Worm (Caenorhabditis elegans) whole organism, L4 larva: Measurements from ENCODE around the gene T24C12.1.

Source experiments
- ama-1 ChIP-seq: fragments of 150-350 bp; optimal IDR thresholded peaks from 2 replicates; lab custom pipeline; 2014; ENCODE audit warnings: inconsistent platforms, mixed read lengths
- dmd-6 ChIP-seq: fragments of 200-800 bp; sonication (Bioruptor generic); IDR thresholded peaks from 2 replicates; pipeline ENCODE4 v1.3.6; 2022; ENCODE audit warnings: missing genetic modification reagents, missing genetic modification characterization, missing compliant biosample characterization
- fkh-10 ChIP-seq: fragments of 150-350 bp; optimal IDR thresholded peaks from 2 replicates; lab custom pipeline; 2014; ENCODE audit warnings: missing biosample characterization, missing genetic modification reagents, missing genetic modification characterization
- lin-13 ChIP-seq: fragments of 150-350 bp; optimal IDR thresholded peaks from 2 replicates; lab custom pipeline; 2014; ENCODE audit warnings: missing biosample characterization, missing genetic modification reagents, missing genetic modification characterization
- mep-1 ChIP-seq: fragments of 150-350 bp; sonication (generic microtip); optimal IDR thresholded peaks from 3 replicates; lab custom pipeline; 2014; ENCODE audit warnings: missing biosample characterization, missing genetic modification characterization
- nhr-41 ChIP-seq: fragments of 200-800 bp; sonication (Bioruptor generic); IDR thresholded peaks from 2 replicates; pipeline ENCODE4 v1.3.6; 2022; ENCODE audit warnings: missing genetic modification reagents, missing genetic modification characterization, missing compliant biosample characterization
- unc-62 ChIP-seq, 3 experiments: fragments of 150-350 bp in 1 of 3; sonication (generic microtip); optimal IDR thresholded peaks in 2 of 3; peaks in 1 of 3; 1 replicate in 1 of 3; 2 replicates in 2 of 3; lab custom pipeline; 2014 to 2017; ENCODE audit warnings: missing biosample characterization in 3 of 3, missing genetic modification characterization in 3 of 3, missing genetic modification reagents in 3 of 3, missing genotype in 1 of 3
- ztf-11 ChIP-seq: fragments of 150-350 bp; optimal IDR thresholded peaks from 2 replicates; lab custom pipeline; 2014; ENCODE audit warnings: missing biosample characterization, missing genetic modification characterization

ce11 chrX:2180588-2180987, 18.7 kb upstream of the T24C12.1 start, which contains the start of gene F48B9.1:
- TF ChIP-seq nhr-41, result no peak
- no peak for TF ChIP-seq unc-62 (GFP tag; optimal IDR thresholded peaks at IDR 0.05 in 1 of 2; lab: Kevin White, UChicago)
- no peak for TF ChIP-seq unc-62 (tag; optimal IDR thresholded peaks at IDR 0.05; lab: Kevin White, UChicago)
- no peak for TF ChIP-seq ama-1 (lab: Kevin White, UChicago)
- no peak for TF ChIP-seq mep-1 (tag; lab: Kevin White, UChicago)
- TF ChIP-seq ztf-11 (tag; lab: Kevin White, UChicago), result no peak
- TF ChIP-seq dmd-6 (GFP tag; lab: Robert Waterston, UW), result no peak
- no peak for TF ChIP-seq fkh-10 (GFP tag; lab: Kevin White, UChicago)
- TF ChIP-seq lin-13 (GFP tag; lab: Kevin White, UChicago), result no peak
